Fruit fly (Drosophila melanogaster) whole organism, adult: ENCODE data around the gene CG34398.

Experiments
- Hr96 ChIP-seq: fragments of 200-800 bp; sonication (Bioruptor generic); optimal IDR thresholded peaks from 2 replicates; lab custom pipeline; 2016; ENCODE audit warnings: missing biosample characterization, missing genetic modification characterization
- bab1 ChIP-seq: fragments of 200-800 bp; sonication (Bioruptor generic); optimal IDR thresholded peaks from 3 replicates; lab custom pipeline; 2019; ENCODE audit warnings: missing biosample characterization, mild to moderate bottlenecking, missing genetic modification characterization, moderate library complexity
- kay ChIP-seq: fragments of 200-800 bp; sonication (Bioruptor generic); peaks from one replicate; lab custom pipeline; 2016; ENCODE audit warnings: missing biosample characterization, missing genetic modification characterization, borderline replicate concordance

DNA sequence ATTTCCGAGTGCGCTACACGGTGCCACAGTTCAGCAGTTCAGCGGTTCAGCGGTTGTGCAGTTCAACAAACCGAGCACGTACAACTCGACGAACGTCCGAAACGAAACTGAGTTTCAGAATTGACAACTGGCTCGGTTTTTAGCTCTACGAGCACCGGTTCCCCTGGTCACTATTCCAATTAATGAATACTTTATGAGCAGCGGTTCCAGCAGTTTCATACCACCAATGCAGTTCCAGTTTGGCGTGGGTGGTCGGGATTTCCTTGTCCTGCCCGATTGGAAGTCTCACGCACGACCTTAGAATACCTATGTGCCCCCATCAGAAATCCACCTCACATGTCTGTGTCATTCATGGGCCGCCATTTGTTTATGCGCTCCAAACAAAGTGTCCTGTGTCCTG lies 76.7 kb downstream of the CG34398 start, which contains the start of gene CG9541:
- TF ChIP-seq kay (no peak), bab1 (no peak), Hr96 (GFP tag; lab: Kevin White, UChicago) (no peak)
